Fruit fly (Drosophila melanogaster): Measurements from ENCODE around the gene mRNA-cap.
A peak's percentile ranks its signal among the peaks of the same experiment; 100 is the strongest.

Gene mRNA-cap

dm6 chrX:14211250-14211944, 31.2 kb downstream of the mRNA-cap start (continued):
- TF ChIP-seq CG15011 (GFP tag; optimal IDR thresholded peaks at IDR 0.05): no peak
- TF ChIP-seq bbx (GFP tag; IDR thresholded peaks at IDR 0.05; ENCODE audit: partially characterized antibody): peak; percentile 45; the same call in 1 of the 2 replicates
- no peak for TF ChIP-seq cad (GFP tag; optimal IDR thresholded peaks at IDR 0.05)
- no peak for TF ChIP-seq Dbx (GFP tag; IDR thresholded peaks at IDR 0.05)
- no peak for TF ChIP-seq HHEX (GFP tag; optimal IDR thresholded peaks at IDR 0.05)
- TF ChIP-seq rib (GFP tag; IDR thresholded peaks at IDR 0.05): no peak
- TF ChIP-seq CG7372 (GFP tag; IDR thresholded peaks at IDR 0.05): no peak
- no peak for TF ChIP-seq tgo (GFP tag; IDR thresholded peaks at IDR 0.05)
- peak; percentile 39 for TF ChIP-seq sens (GFP tag)
- TF ChIP-seq unpg (GFP tag; optimal IDR thresholded peaks at IDR 0.05): no peak
- TF ChIP-seq Usf (GFP tag; optimal IDR thresholded peaks at IDR 0.05): no peak
- TF ChIP-seq wdn (GFP tag; IDR thresholded peaks at IDR 0.05): no peak
- TF ChIP-seq CG14014 (GFP tag; IDR thresholded peaks at IDR 0.05): no peak
- TF ChIP-seq CG16813 (GFP tag; IDR thresholded peaks at IDR 0.05; ENCODE audit: partially characterized antibody): no peak
- no peak for TF ChIP-seq lmd (GFP tag; IDR thresholded peaks at IDR 0.05)
- TF ChIP-seq Ssrp (tag; optimal IDR thresholded peaks at IDR 0.05): no peak
- no peak for TF ChIP-seq wor (GFP tag; IDR thresholded peaks at IDR 0.05)
- no peak for TF ChIP-seq Spps (tag; optimal IDR thresholded peaks at IDR 0.05)
- TF ChIP-seq CG4360 (GFP tag; IDR thresholded peaks at IDR 0.05): no peak
- peak; percentile 76 to 88 for TF ChIP-seq Trl (optimal IDR thresholded peaks at IDR 0.05)
- no peak for TF ChIP-seq Trl (GFP tag; optimal IDR thresholded peaks at IDR 0.05)
- no peak for TF ChIP-seq MTF-1 (GFP tag; optimal IDR thresholded peaks at IDR 0.05; ENCODE audit: borderline replicate concordance)
- no peak for TF ChIP-seq CG3726 (GFP tag; IDR thresholded peaks at IDR 0.05)
- no peak for TF ChIP-seq Six4 (GFP tag; optimal IDR thresholded peaks at IDR 0.05)
- no peak for TF ChIP-seq Chrac-16 (GFP tag; optimal IDR thresholded peaks at IDR 0.05)
- no peak for TF ChIP-seq CG10654 (GFP tag; optimal IDR thresholded peaks at IDR 0.05)
- no peak for TF ChIP-seq Atf6 (GFP tag; IDR thresholded peaks at IDR 0.05)
- no peak for TF ChIP-seq B-H1 (GFP tag; IDR thresholded peaks at IDR 0.05)
- TF ChIP-seq ewg (GFP tag; optimal IDR thresholded peaks at IDR 0.05): no peak
- no peak for TF ChIP-seq vfl (GFP tag; optimal IDR thresholded peaks at IDR 0.05)
- TF ChIP-seq Adf1 (GFP tag; IDR thresholded peaks at IDR 0.05): peak; percentile 90
- no peak for TF ChIP-seq sr (GFP tag; IDR thresholded peaks at IDR 0.05)
- peak; percentile 1 for TF ChIP-seq CG18619 (GFP tag; optimal IDR thresholded peaks at IDR 0.05)
- TF ChIP-seq CG3847 (GFP tag; IDR thresholded peaks at IDR 0.05): no peak
- TF ChIP-seq so (GFP tag; IDR thresholded peaks at IDR 0.05): 0 out of 3 replicates have a peak, but pooled peaks have one; percentile 34
- TF ChIP-seq CG9727 (GFP tag; optimal IDR thresholded peaks at IDR 0.05): no peak
- peak; percentile 3 for TF ChIP-seq Meics (GFP tag; optimal IDR thresholded peaks at IDR 0.05)
- no peak for TF ChIP-seq esg (GFP tag; conservative IDR thresholded peaks at IDR 0.05)
- no peak for TF ChIP-seq danr (GFP tag; IDR thresholded peaks at IDR 0.05)
- TF ChIP-seq CG2678 (tag; optimal IDR thresholded peaks at IDR 0.05): peak; percentile 9
- TF ChIP-seq CG1603 (tag; optimal IDR thresholded peaks at IDR 0.05): peak; percentile 6
- peak; percentile 23 for TF ChIP-seq CG3838 (GFP tag; optimal IDR thresholded peaks at IDR 0.05)
- no peak for TF ChIP-seq usp (GFP tag; optimal IDR thresholded peaks at IDR 0.05)
- no peak for TF ChIP-seq ara (GFP tag; IDR thresholded peaks at IDR 0.05)
- no peak for TF ChIP-seq CG17568 (GFP tag; optimal IDR thresholded peaks at IDR 0.05)
- TF ChIP-seq CG34376 (GFP tag; optimal IDR thresholded peaks at IDR 0.05): no peak
- no peak for TF ChIP-seq zen (tag; optimal IDR thresholded peaks at IDR 0.05)
- no peak for TF ChIP-seq Ets65A (GFP tag)
- peak; percentile 11 for TF ChIP-seq dmrt11E (tag; optimal IDR thresholded peaks at IDR 0.05)
- no peak for TF ChIP-seq CG4424 (GFP tag; optimal IDR thresholded peaks at IDR 0.05)
- TF ChIP-seq Antp (GFP tag; optimal IDR thresholded peaks at IDR 0.05): no peak
- TF ChIP-seq Jarid2 (GFP tag; optimal IDR thresholded peaks at IDR 0.05): peak; percentile 85
